Fruit fly (Drosophila melanogaster) whole organism, embryonic: ENCODE measurements around the gene lectin-37Da.
A peak's percentile ranks its signal among the peaks of the same experiment; 100 is the strongest.

Experiments
- ATbp ChIP-seq: fragments of 200-800 bp; sonication (Bioruptor generic); optimal IDR thresholded peaks from 2 replicates; lab custom pipeline; 2017; ENCODE audit warnings: missing biosample characterization, mild to moderate bottlenecking, missing genetic modification characterization, missing genetic modification reagents
- Aef1 ChIP-seq: fragments of 200-800 bp; sonication (Bioruptor generic); IDR thresholded peaks from 3 replicates; pipeline ENCODE4 v1.3.6; 2022; ENCODE audit warnings: missing biosample characterization, missing genetic modification characterization
- Awh ChIP-seq: fragments of 200-800 bp; sonication (Bioruptor generic); IDR thresholded peaks from 2 replicates; pipeline ENCODE4, ENCODE4 v1.3.6; 2022; ENCODE audit warnings: missing biosample characterization, missing genetic modification characterization
- Bteb2 ChIP-seq: fragments of 200-800 bp; sonication (Bioruptor generic); optimal IDR thresholded peaks from 2 replicates; lab custom pipeline; 2016; ENCODE audit warnings: missing biosample characterization, missing genetic modification characterization
- CG12219 ChIP-seq: fragments of 200-800 bp; sonication (Bioruptor generic); optimal IDR thresholded peaks from 3 replicates; lab custom pipeline; 2018; ENCODE audit warnings: missing biosample characterization, mild to moderate bottlenecking, missing genetic modification characterization
- CG13296 ChIP-seq: fragments of 200-800 bp; sonication (Bioruptor generic); optimal IDR thresholded peaks from 3 replicates; lab custom pipeline; 2018; ENCODE audit warnings: missing biosample characterization, mild to moderate bottlenecking, missing genetic modification characterization
- CG14050 ChIP-seq: fragments of 200-800 bp; sonication (Bioruptor generic); IDR thresholded peaks from 3 replicates; pipeline ENCODE4 v1.3.6; 2022; ENCODE audit warnings: missing biosample characterization, missing genetic modification characterization
- CG14441 ChIP-seq: fragments of 200-800 bp; sonication (Bioruptor generic); IDR thresholded peaks from 2 replicates; pipeline ENCODE4 v1.3.6; 2022; ENCODE audit warnings: missing biosample characterization, missing genetic modification characterization
- CG15601 ChIP-seq: fragments of 200-800 bp; sonication (Bioruptor generic); optimal IDR thresholded peaks from 3 replicates; lab custom pipeline; 2019; ENCODE audit warnings: missing biosample characterization, mild to moderate bottlenecking, missing genetic modification characterization, moderate library complexity
- CG17829 ChIP-seq: fragments of 200-800 bp; optimal IDR thresholded peaks from 2 replicates; lab custom pipeline; 2019; ENCODE audit warnings: missing biosample characterization, mild to moderate bottlenecking, missing genetic modification characterization, moderate library complexity
- CG30403 ChIP-seq: fragments of 200-800 bp; sonication (Bioruptor generic); optimal IDR thresholded peaks from 3 replicates; lab custom pipeline; 2016; ENCODE audit warnings: missing biosample characterization, missing genetic modification characterization
- CG32767 ChIP-seq: fragments of 200-800 bp; sonication (Bioruptor generic); IDR thresholded peaks from 2 replicates; pipeline ENCODE4 v1.3.6; 2022; ENCODE audit warnings: missing biosample characterization, missing genetic modification characterization
- CG4282 ChIP-seq: fragments of 200-800 bp; sonication (Bioruptor generic); optimal IDR thresholded peaks from 2 replicates; lab custom pipeline; 2016; ENCODE audit warnings: missing biosample characterization, missing genetic modification characterization
- CG4707 ChIP-seq: fragments of 200-800 bp; sonication (Bioruptor generic); optimal IDR thresholded peaks from 2 replicates; lab custom pipeline; 2018; ENCODE audit warnings: missing biosample characterization, mild to moderate bottlenecking, missing genetic modification characterization, moderate library complexity
- CG6854 ChIP-seq: fragments of 200-800 bp; sonication (Bioruptor generic); optimal IDR thresholded peaks from 3 replicates; lab custom pipeline; 2017; ENCODE audit warnings: missing biosample characterization, mild to moderate bottlenecking, missing genetic modification characterization
- CG7556 ChIP-seq: fragments of 200-800 bp; sonication (Bioruptor generic); optimal IDR thresholded peaks from 2 replicates; lab custom pipeline; 2017; ENCODE audit warnings: missing biosample characterization, mild to moderate bottlenecking, missing genetic modification characterization
- CG9727 ChIP-seq: fragments of 200-800 bp; sonication (Bioruptor generic); optimal IDR thresholded peaks from 3 replicates; lab custom pipeline; 2017; ENCODE audit warnings: missing biosample characterization, mild to moderate bottlenecking, missing genetic modification characterization
- Dad ChIP-seq: fragments of 200-800 bp; sonication (Bioruptor generic); optimal IDR thresholded peaks from 3 replicates; lab custom pipeline; 2016; ENCODE audit warnings: missing biosample characterization, missing genetic modification characterization
- Dbx ChIP-seq: fragments of 200-800 bp; sonication (Bioruptor generic); IDR thresholded peaks from 3 replicates; pipeline ENCODE4 v1.3.6; 2022; ENCODE audit warnings: missing biosample characterization, missing genetic modification characterization
- Dip2 ChIP-seq: fragments of 200-800 bp; sonication (Bioruptor generic); IDR thresholded peaks from 2 replicates; pipeline ENCODE4 v1.3.6; 2022; ENCODE audit warnings: missing biosample characterization, missing genetic modification characterization
- Hsf ChIP-seq: fragments of 200-800 bp; sonication (Bioruptor generic); optimal IDR thresholded peaks from 3 replicates; lab custom pipeline; 2016; ENCODE audit warnings: missing biosample characterization, missing genetic modification characterization
- Lpt ChIP-seq: fragments of >200 bp; optimal IDR thresholded peaks from 2 replicates; lab custom pipeline; 2018; ENCODE audit warnings: missing biosample characterization, missing genetic modification characterization
- Mad ChIP-seq: fragments of 200-800 bp; sonication (Bioruptor generic); optimal IDR thresholded peaks from 2 replicates; lab custom pipeline; 2016; ENCODE audit warnings: missing biosample characterization, missing genetic modification characterization
- Med ChIP-seq: fragments of 200-800 bp; sonication (Bioruptor generic); peaks from one replicate; lab custom pipeline; 2016; ENCODE audit warnings: missing biosample characterization, missing genetic modification characterization, mild to moderate bottlenecking, inconsistent platforms, moderate library complexity
- Stat92E ChIP-seq, 3 experiments: fragments of >200 bp in 2 of 3; fragments of 200-800 bp in 1 of 3; sonication (Bioruptor generic) in 1 of 3; optimal IDR thresholded peaks; 2 replicates each; lab custom pipeline; 2017 to 2019; ENCODE audit warnings: missing biosample characterization in 3 of 3, missing genetic modification characterization in 3 of 3, mild to moderate bottlenecking in 1 of 3, moderate library complexity in 1 of 3
- btn ChIP-seq: fragments of 200-800 bp; sonication (Bioruptor generic); optimal IDR thresholded peaks from 2 replicates; lab custom pipeline; 2016; ENCODE audit warnings: missing biosample characterization, missing genetic modification characterization
- cas ChIP-seq: fragments of 200-800 bp; sonication (Bioruptor generic); IDR thresholded peaks from 2 replicates; pipeline ENCODE4 v1.3.6; 2022; ENCODE audit warnings: missing biosample characterization, missing genetic modification characterization
- cwo ChIP-seq: fragments of 200-800 bp; sonication (Bioruptor generic); optimal IDR thresholded peaks from 3 replicates; lab custom pipeline; 2017; ENCODE audit warnings: missing biosample characterization, missing genetic modification characterization, mild to moderate bottlenecking, moderate library complexity, missing genetic modification reagents
- danr ChIP-seq: fragments of 200-800 bp; sonication (Bioruptor generic); IDR thresholded peaks from 2 replicates; pipeline ENCODE4 v1.3.6; 2022; ENCODE audit warnings: missing biosample characterization, missing genetic modification characterization
- dimm ChIP-seq: fragments of 200-800 bp; sonication (Bioruptor generic); IDR thresholded peaks from 2 replicates; pipeline ENCODE4 v1.3.6; 2022; ENCODE audit warnings: missing biosample characterization, missing genetic modification characterization
- emc ChIP-seq: fragments of 200-800 bp; sonication (Bioruptor generic); optimal IDR thresholded peaks from 2 replicates; lab custom pipeline; 2016; ENCODE audit warnings: missing biosample characterization, missing genetic modification characterization
- en ChIP-seq: fragments of 200-800 bp; sonication (Bioruptor generic); optimal IDR thresholded peaks from 2 replicates; lab custom pipeline; 2016; ENCODE audit warnings: missing biosample characterization, missing genetic modification characterization
- fd96Cb ChIP-seq: fragments of 200-800 bp; sonication (Bioruptor generic); optimal IDR thresholded peaks from 2 replicates; lab custom pipeline; 2018; ENCODE audit warnings: missing biosample characterization, mild to moderate bottlenecking, missing genetic modification characterization, moderate library complexity
- hkb ChIP-seq, 2 experiments: fragments of 200-800 bp in 1 of 2; fragments of >200 bp in 1 of 2; sonication (Bioruptor generic) in 1 of 2; IDR thresholded peaks in 1 of 2; optimal IDR thresholded peaks in 1 of 2; 2 replicates each; pipeline versions ENCODE4 v1.3.6 to Lab custom; 2017 to 2022; ENCODE audit warnings: missing biosample characterization in 1 of 2, missing genetic modification characterization in 1 of 2
- ind ChIP-seq: fragments of 200-800 bp; sonication (Bioruptor generic); optimal IDR thresholded peaks from 3 replicates; lab custom pipeline; 2016; ENCODE audit warnings: missing biosample characterization, missing genetic modification characterization
- lola ChIP-seq, 3 experiments: fragments of >200 bp in 2 of 3; fragments of 200-800 bp in 1 of 3; sonication (Bioruptor generic) in 1 of 3; optimal IDR thresholded peaks; 2 replicates each; lab custom pipeline; 2017 to 2019; ENCODE audit warnings: missing biosample characterization in 3 of 3, missing genetic modification characterization in 3 of 3, mild to moderate bottlenecking in 1 of 3, moderate library complexity in 1 of 3
- mld ChIP-seq: fragments of 200-800 bp; sonication (Bioruptor generic); IDR thresholded peaks from 3 replicates; pipeline ENCODE4 v1.3.6; 2022; ENCODE audit warnings: missing biosample characterization, missing genetic modification characterization; ENCODE audit not compliant: partially characterized antibody
- nau ChIP-seq: fragments of 200-800 bp; sonication (Bioruptor generic); optimal IDR thresholded peaks from 3 replicates; lab custom pipeline; 2017; ENCODE audit warnings: missing biosample characterization, mild to moderate bottlenecking, missing genetic modification characterization, missing genetic modification reagents
- onecut ChIP-seq: fragments of 200-800 bp; sonication (Bioruptor generic); IDR thresholded peaks from 2 replicates; pipeline ENCODE4 v1.3.6; 2022; ENCODE audit warnings: missing biosample characterization, missing genetic modification characterization
- pho ChIP-seq: fragments of 200-800 bp; sonication (Bioruptor generic); optimal IDR thresholded peaks from 2 replicates; lab custom pipeline; 2016; ENCODE audit warnings: missing biosample characterization, missing genetic modification characterization
- pnt ChIP-seq: fragments of 200-800 bp; sonication (Bioruptor generic); optimal IDR thresholded peaks from 3 replicates; lab custom pipeline; 2016; ENCODE audit warnings: missing biosample characterization, missing genetic modification characterization
- repo ChIP-seq: fragments of 200-800 bp; sonication (Bioruptor generic); optimal IDR thresholded peaks from 2 replicates; lab custom pipeline; 2016; ENCODE audit warnings: missing biosample characterization, missing genetic modification characterization
- seq ChIP-seq: fragments of 200-800 bp; sonication (Bioruptor generic); IDR thresholded peaks from 2 replicates; pipeline ENCODE4 v1.3.6; 2022; ENCODE audit warnings: missing biosample characterization, missing genetic modification characterization
- so ChIP-seq: fragments of 200-800 bp; sonication (Bioruptor generic); IDR thresholded peaks from 3 replicates; pipeline ENCODE4 v1.3.6; 2022; ENCODE audit warnings: missing biosample characterization, missing genetic modification characterization
- sr ChIP-seq: fragments of 200-800 bp; sonication (Bioruptor generic); IDR thresholded peaks from 3 replicates; pipeline ENCODE4 v1.3.6; 2022; ENCODE audit warnings: missing biosample characterization, missing genetic modification characterization
- tap ChIP-seq: fragments of 200-800 bp; optimal IDR thresholded peaks from 3 replicates; lab custom pipeline; 2019; ENCODE audit warnings: missing biosample characterization, mild to moderate bottlenecking, missing genetic modification characterization, moderate library complexity
- tin ChIP-seq: fragments of 200-800 bp; sonication (Bioruptor generic); optimal IDR thresholded peaks from 3 replicates; lab custom pipeline; 2016; ENCODE audit warnings: missing biosample characterization, missing genetic modification characterization
- tna ChIP-seq: fragments of 200-800 bp; sonication (Bioruptor generic); IDR thresholded peaks from 2 replicates; pipeline ENCODE4 v1.3.6; 2022; ENCODE audit warnings: missing biosample characterization, missing genetic modification characterization; ENCODE audit not compliant: partially characterized antibody
- unpg ChIP-seq: fragments of 200-800 bp; sonication (Bioruptor generic); optimal IDR thresholded peaks from 3 replicates; lab custom pipeline; 2018; ENCODE audit warnings: missing biosample characterization, mild to moderate bottlenecking, missing genetic modification characterization, moderate library complexity
- wor ChIP-seq: fragments of 200-800 bp; sonication (Bioruptor generic); IDR thresholded peaks from 2 replicates; pipeline ENCODE4 v1.3.6; 2022; ENCODE audit warnings: missing biosample characterization, missing genetic modification characterization

lectin-37Da gene

DNA sequence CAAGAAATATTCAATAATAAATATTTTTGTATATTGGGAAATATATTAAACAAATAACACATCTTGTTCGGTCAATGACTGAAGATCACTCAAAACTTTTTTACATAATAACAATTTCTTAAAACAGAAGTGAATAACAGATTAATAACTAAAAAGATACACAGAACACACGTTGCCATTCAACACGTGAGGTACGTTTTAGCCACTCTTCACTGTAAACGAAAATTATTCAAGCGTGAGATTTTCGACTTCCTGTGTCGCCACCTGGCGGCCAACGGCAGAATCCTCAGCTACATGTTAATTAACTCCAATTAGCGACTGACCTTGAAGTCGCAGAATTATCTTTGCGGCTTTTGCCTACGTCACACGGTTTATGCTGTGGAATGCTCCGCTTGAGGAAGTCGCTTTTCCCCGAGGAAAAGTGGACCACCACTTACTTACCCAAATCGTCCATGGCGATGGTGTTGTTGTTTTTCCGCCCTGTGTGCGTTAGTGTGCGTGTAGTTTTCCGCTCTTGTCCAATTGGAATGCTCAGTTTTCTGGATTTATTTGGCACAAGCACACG is 7.7 kb downstream of the lectin-37Da start (continued):
- TF ChIP-seq Mad = peak; percentile 28
- peak; percentile 76 for TF ChIP-seq ind (GFP tag; lab: Kevin White, UChicago)
- TF ChIP-seq Hsf (GFP tag; lab: Kevin White, UChicago) = peak; percentile 68
- peak; percentile 50; the same call in 1 of the 2 replicates for TF ChIP-seq danr
- peak; percentile 66 for TF ChIP-seq Aef1 (GFP tag; lab: Robert Waterston, UW)
- no peak for TF ChIP-seq wor (GFP tag; lab: Robert Waterston, UW)
- TF ChIP-seq CG7556 (GFP tag; lab: Kevin White, UChicago) = peak; percentile 66
- TF ChIP-seq Dip2 (GFP tag; lab: Robert Waterston, UW) = no peak
- peak in 1 of 3 experiments; percentile 62 for TF ChIP-seq lola (GFP tag; optimal IDR thresholded peaks at IDR 0.05; lab: Kevin White, UChicago)
- TF ChIP-seq tna (GFP tag; lab: Robert Waterston, UW) = no peak
- TF ChIP-seq CG9727 (GFP tag; lab: Kevin White, UChicago) = peak; percentile 72
- TF ChIP-seq CG4282 (GFP tag; lab: Kevin White, UChicago) = peak; percentile 34
- TF ChIP-seq seq (GFP tag; lab: Robert Waterston, UW) = peak; percentile 62; the same call in 1 of the 2 replicates
- peak; percentile 71 for TF ChIP-seq onecut (GFP tag; lab: Robert Waterston, UW)
- peak; percentile 58 for TF ChIP-seq CG13296 (GFP tag; lab: Kevin White, UChicago)
- TF ChIP-seq repo (GFP tag; lab: Kevin White, UChicago) = peak; percentile 47
- TF ChIP-seq pnt (GFP tag; lab: Kevin White, UChicago) = peak; percentile 55
- no peak for TF ChIP-seq sr
- peak; percentile 7 for TF ChIP-seq CG6854 (GFP tag; lab: Kevin White, UChicago)
- TF ChIP-seq Dad (GFP tag; lab: Kevin White, UChicago) = peak; percentile 15
- peak; percentile 69 for TF ChIP-seq tap
- peak; percentile 47 for TF ChIP-seq CG12219 (GFP tag; lab: Kevin White, UChicago)
- peak; percentile 72 for TF ChIP-seq cwo (GFP tag; lab: Kevin White, UChicago)
- peak; percentile 60 for TF ChIP-seq ATbp (GFP tag; lab: Kevin White, UChicago)
- TF ChIP-seq tin (GFP tag; lab: Kevin White, UChicago) = peak; percentile 54
- TF ChIP-seq pho = peak; percentile 38
- peak; percentile 2 for TF ChIP-seq CG4707 (GFP tag; lab: Kevin White, UChicago)
- TF ChIP-seq Lpt (GFP tag; lab: Kevin White, UChicago) = peak; percentile 77
- peak; percentile 92 for TF ChIP-seq Med (GFP tag; lab: Kevin White, UChicago)
- TF ChIP-seq unpg = peak; percentile 78
- peak; percentile 18 for TF ChIP-seq CG15601 (tag; lab: Kevin White, UChicago)
- TF ChIP-seq Bteb2 = peak; percentile 16
- TF ChIP-seq so (GFP tag; lab: Robert Waterston, UW) = 0 out of 3 replicates have a peak, but pooled peaks have one; percentile 32
- TF ChIP-seq Stat92E (GFP tag; optimal IDR thresholded peaks at IDR 0.05; lab: Kevin White, UChicago) = no peak
- TF ChIP-seq CG17829 (tag; lab: Kevin White, UChicago) = peak; percentile 73
- peak; percentile 3 for TF ChIP-seq btn
- TF ChIP-seq cas (GFP tag; lab: Robert Waterston, UW) = no peak
- TF ChIP-seq en = peak; percentile 73
- no peak for TF ChIP-seq mld
- TF ChIP-seq CG32767 (GFP tag; lab: Robert Waterston, UW) = no peak
- no peak for TF ChIP-seq emc (GFP tag; lab: Kevin White, UChicago)
- TF ChIP-seq Dbx (GFP tag; lab: Robert Waterston, UW) = peak; percentile 43; the same call in 2 of the 3 replicates
- TF ChIP-seq Awh (GFP tag; lab: Robert Waterston, UW) = peak; percentile 81
- TF ChIP-seq CG14050 (GFP tag; lab: Robert Waterston, UW) = peak; percentile 62; the same call in 2 of the 3 replicates
- peak; percentile 61 for TF ChIP-seq fd96Cb
- no peak for TF ChIP-seq dimm (GFP tag; lab: Robert Waterston, UW)
- TF ChIP-seq hkb (optimal IDR thresholded peaks at IDR 0.05; lab: Kevin White, UChicago) = no peak
- peak; percentile 63 for TF ChIP-seq hkb (GFP tag; IDR thresholded peaks at IDR 0.05; lab: Robert Waterston, UW)
- peak; percentile 83 for TF ChIP-seq CG30403 (GFP tag; lab: Kevin White, UChicago)
- peak; percentile 70 for TF ChIP-seq CG14441 (GFP tag; lab: Robert Waterston, UW)
- TF ChIP-seq nau = peak; percentile 55
